Fruit fly (Drosophila melanogaster) whole organism, embryonic: Measurements from ENCODE around the gene CG42399.

Experiments
- CG13775 ChIP-seq: fragments of 200-800 bp; sonication (Bioruptor generic); optimal IDR thresholded peaks from 3 replicates; lab custom pipeline; 2017; ENCODE audit warnings: missing biosample characterization, mild to moderate bottlenecking, missing genetic modification characterization
- CG15601 ChIP-seq: fragments of 200-800 bp; sonication (Bioruptor generic); optimal IDR thresholded peaks from 3 replicates; lab custom pipeline; 2019; ENCODE audit warnings: missing biosample characterization, mild to moderate bottlenecking, missing genetic modification characterization, moderate library complexity
- CG31388 ChIP-seq: fragments of 200-800 bp; sonication (Bioruptor generic); optimal IDR thresholded peaks from 2 replicates; lab custom pipeline; 2016; ENCODE audit warnings: missing biosample characterization, missing genetic modification characterization
- CG33557 ChIP-seq: fragments of 200-800 bp; sonication (Bioruptor generic); optimal IDR thresholded peaks from 2 replicates; lab custom pipeline; 2019; ENCODE audit warnings: missing biosample characterization, mild to moderate bottlenecking, missing genetic modification characterization, moderate library complexity
- CTCF ChIP-seq: fragments of 200-800 bp; sonication (Bioruptor generic); optimal IDR thresholded peaks from 2 replicates; lab custom pipeline; 2017; ENCODE audit warnings: missing biosample characterization, mild to moderate bottlenecking, missing genetic modification characterization, moderate library complexity
- Dll ChIP-seq: fragments of 200-800 bp; sonication (Bioruptor generic); IDR thresholded peaks from 4 replicates; pipeline ENCODE4 v1.3.6; 2022; ENCODE audit warnings: missing biosample characterization, missing genetic modification characterization; ENCODE audit not compliant: partially characterized antibody
- Med ChIP-seq: fragments of 200-800 bp; sonication (Bioruptor generic); peaks from one replicate; lab custom pipeline; 2016; ENCODE audit warnings: missing biosample characterization, missing genetic modification characterization, mild to moderate bottlenecking, inconsistent platforms, moderate library complexity
- bcd ChIP-seq: fragments of 200-800 bp; sonication (Bioruptor generic); optimal IDR thresholded peaks from 2 replicates; lab custom pipeline; 2017; ENCODE audit warnings: missing biosample characterization, mild to moderate bottlenecking, missing genetic modification characterization
- dmrt11E ChIP-seq: fragments of 200-800 bp; sonication (Bioruptor generic); optimal IDR thresholded peaks from 3 replicates; lab custom pipeline; 2018; ENCODE audit warnings: missing biosample characterization, mild to moderate bottlenecking, missing genetic modification characterization, moderate library complexity
- oc ChIP-seq: fragments of 200-800 bp; sonication (Bioruptor generic); optimal IDR thresholded peaks from 2 replicates; lab custom pipeline; 2018; ENCODE audit warnings: missing biosample characterization, mild to moderate bottlenecking, missing genetic modification characterization, moderate library complexity

dm6 chr2L:162208-162607 is 9.1 kb upstream of the CG42399 start:
- TF ChIP-seq bcd (GFP tag; lab: Kevin White, UChicago) = no peak
- TF ChIP-seq oc = no peak
- TF ChIP-seq CG33557 (GFP tag; lab: Kevin White, UChicago) = no peak
- TF ChIP-seq dmrt11E (tag; lab: Kevin White, UChicago) = peak; percentile 11
- TF ChIP-seq CG15601 (tag; lab: Kevin White, UChicago) = no peak
- no peak for TF ChIP-seq Med (GFP tag; lab: Kevin White, UChicago)
- TF ChIP-seq CTCF (GFP tag; lab: Kevin White, UChicago) = no peak
- no peak for TF ChIP-seq Dll (GFP tag; lab: Robert Waterston, UW)
- TF ChIP-seq CG13775 (GFP tag; lab: Kevin White, UChicago) = no peak
- TF ChIP-seq CG31388 (GFP tag; lab: Kevin White, UChicago) = no peak
